Worm (Caenorhabditis elegans) whole organism, midembryonic: ENCODE data around the gene rund-1.

Experiments
- klf-2 ChIP-seq: fragments of 200-800 bp; sonication (Bioruptor generic); conservative IDR thresholded peaks from 2 replicates; pipeline ENCODE4 v1.3.6; 2022; ENCODE audit warnings: missing genetic modification reagents, missing genetic modification characterization, missing compliant biosample characterization
- med-1 ChIP-seq: sonication (generic microtip); optimal IDR thresholded peaks from 2 replicates; lab custom pipeline; 2017; ENCODE audit warnings: missing genetic modification characterization, mild to moderate bottlenecking, missing compliant biosample characterization, antibody characterized with exemption, missing genetic modification reagents; ENCODE audit not compliant: insufficient read depth
- ref-1 ChIP-seq: fragments of 200-800 bp; sonication (Bioruptor generic); conservative IDR thresholded peaks from 2 replicates; pipeline ENCODE4 v1.3.6; 2022; ENCODE audit warnings: missing genetic modification reagents, missing genetic modification characterization, missing compliant biosample characterization
- ztf-29 ChIP-seq: fragments of 200-800 bp; sonication (Bioruptor generic); IDR thresholded peaks from 2 replicates; pipeline ENCODE4 v1.3.6; 2022; ENCODE audit warnings: missing genetic modification reagents, missing genetic modification characterization, missing compliant biosample characterization

DNA sequence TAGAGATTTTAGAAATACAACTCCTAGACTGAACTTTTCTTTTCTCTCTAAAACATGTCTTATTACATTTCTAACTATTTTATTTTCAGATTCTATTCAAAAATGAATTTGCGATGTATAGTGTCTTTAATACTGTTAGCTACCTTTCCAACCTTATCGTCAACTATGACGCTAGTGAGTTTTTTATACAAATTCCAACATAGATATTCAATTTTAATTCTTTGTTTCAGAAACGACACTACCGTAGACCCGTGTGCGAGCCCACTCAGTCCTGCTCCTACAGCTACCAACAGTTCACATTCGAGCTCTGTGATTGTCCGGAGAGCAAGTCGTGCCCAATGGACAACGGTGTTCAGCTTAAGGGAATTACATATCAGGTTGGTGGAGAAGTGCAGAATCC lies 32.4 kb downstream of the rund-1 start, which contains the start of gene M6.4:
- TF ChIP-seq med-1 (no peak), ztf-29 (GFP tag; lab: Robert Waterston, UW) (no peak), klf-2 (no peak), ref-1 (GFP tag; lab: Robert Waterston, UW) (no peak)
